Worm (Caenorhabditis elegans): ENCODE measurements around the gene Y41G9A.5.
A peak's percentile ranks its signal among the peaks of the same experiment; 100 is the strongest.

Y41G9A.5 gene

DNA sequence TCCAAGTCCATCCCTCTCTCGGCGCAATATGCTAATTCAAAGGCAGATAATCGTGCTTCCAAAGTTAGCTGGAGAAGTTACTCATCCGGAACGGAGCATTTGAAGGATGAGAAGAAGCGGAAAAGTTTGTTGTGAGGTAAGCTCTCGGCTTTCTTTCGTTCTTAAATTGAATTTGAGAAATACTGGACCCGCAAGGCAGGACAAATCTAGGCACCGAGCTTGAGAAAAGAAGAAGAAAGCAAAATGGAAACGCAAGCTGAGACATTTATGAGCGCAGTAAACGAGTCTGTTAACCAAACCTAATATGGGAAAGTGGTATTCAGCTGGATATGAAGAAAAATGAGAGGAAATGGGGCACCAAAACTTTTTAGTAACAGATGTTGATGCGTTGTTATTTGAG is 20.5 kb upstream of the Y41G9A.5 start (continued):
- TF ChIP-seq spr-3 (GFP tag; optimal IDR thresholded peaks at IDR 0.05) (no peak), dmd-6 (GFP tag; IDR thresholded peaks at IDR 0.05) (no peak), egl-43 (GFP tag; IDR thresholded peaks at IDR 0.05) (no peak), Y75B8A.6 (GFP tag; IDR thresholded peaks at IDR 0.05) (no peak)

DNA sequence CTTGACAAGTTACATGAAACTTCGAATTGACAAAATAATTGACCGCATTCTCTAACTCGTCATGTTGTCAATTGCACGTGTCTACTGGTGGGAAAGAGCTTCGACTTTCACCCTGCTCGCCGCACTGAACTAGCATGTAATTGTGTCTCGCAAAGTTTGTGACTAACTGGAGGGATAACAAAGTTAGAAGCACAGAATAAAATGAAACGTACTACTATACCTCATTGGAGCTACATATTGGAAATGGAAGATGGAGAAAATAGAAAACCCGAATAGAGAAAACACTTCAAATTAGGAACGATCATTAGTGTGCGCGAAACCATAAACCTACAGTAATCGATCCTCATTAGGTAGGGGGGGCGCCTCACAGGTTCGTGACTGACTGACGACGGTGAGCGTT is 18.9 kb upstream of the Y41G9A.5 start:
- TF ChIP-seq nhr-77 (tag; optimal IDR thresholded peaks at IDR 0.05) (no peak), unc-62 (GFP tag; optimal IDR thresholded peaks at IDR 0.05 in 1 of 2) (peak in 1 of 2 experiments; percentile 89), unc-62 (tag; optimal IDR thresholded peaks at IDR 0.05) (no peak)

DNA sequence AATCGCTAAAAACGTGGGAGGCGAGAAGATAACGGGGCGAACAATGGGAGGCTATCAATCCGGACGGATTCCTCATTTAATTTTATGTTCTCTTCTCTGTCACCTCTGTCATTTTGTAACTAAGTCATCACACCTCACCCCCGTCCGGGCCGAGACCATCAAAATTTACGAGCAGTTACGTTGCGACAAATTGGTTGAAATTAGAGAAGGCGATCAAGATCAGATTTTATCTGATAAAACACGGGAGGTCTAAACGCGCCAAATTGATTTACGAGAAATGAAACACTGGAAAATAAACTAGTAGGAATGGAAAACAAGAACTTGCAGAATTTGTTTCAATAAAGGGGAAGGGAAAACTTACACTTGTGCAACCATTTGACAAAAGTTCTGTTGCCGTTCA is 18.4 kb upstream of the Y41G9A.5 start:
- no peak for TF ChIP-seq gei-8 (GFP tag; optimal IDR thresholded peaks at IDR 0.05)
- TF ChIP-seq ceh-62 (tag; optimal IDR thresholded peaks at IDR 0.05): no peak
- TF ChIP-seq hif-1 (tag; optimal IDR thresholded peaks at IDR 0.05): no peak

DNA sequence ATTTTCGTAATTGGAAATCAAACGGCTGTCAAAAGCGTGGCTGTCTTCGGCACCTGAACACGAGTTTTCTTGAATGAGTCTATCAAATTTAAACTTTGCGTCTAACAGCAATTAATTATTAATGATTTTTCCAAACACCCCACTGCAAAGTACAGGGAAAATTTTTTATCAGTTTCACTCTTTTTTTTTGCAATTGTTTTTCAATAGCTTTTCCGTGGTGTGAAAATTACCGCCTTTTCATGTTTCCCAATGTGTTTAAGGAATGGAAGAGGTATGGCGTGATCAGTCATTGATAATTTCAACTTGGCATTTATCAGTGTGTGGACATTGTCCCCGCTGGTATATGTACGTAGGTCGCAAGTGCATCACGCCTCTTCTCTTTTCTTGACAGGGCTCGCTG is 14.6 kb upstream of the Y41G9A.5 start:
- no peak for TF ChIP-seq ceh-82 (tag; optimal IDR thresholded peaks at IDR 0.05)
- no peak for TF ChIP-seq lin-1 (GFP tag; IDR thresholded peaks at IDR 0.05)
- no peak for TF ChIP-seq ctbp-1 (GFP tag; IDR thresholded peaks at IDR 0.05)
- TF ChIP-seq nhr-102 (tag; optimal IDR thresholded peaks at IDR 0.05): no peak
- no peak for TF ChIP-seq ama-1 (optimal IDR thresholded peaks at IDR 0.05)
- no peak for TF ChIP-seq ceh-62 (tag; optimal IDR thresholded peaks at IDR 0.05)
- no peak for TF ChIP-seq rbr-2 (tag; optimal IDR thresholded peaks at IDR 0.05)
- no peak for TF ChIP-seq Y48G9A.11 (GFP tag; IDR thresholded peaks at IDR 0.05)
- TF ChIP-seq ztf-7 (tag; optimal IDR thresholded peaks at IDR 0.05): no peak
- no peak for TF ChIP-seq lim-7 (GFP tag; IDR thresholded peaks at IDR 0.05)
- no peak for TF ChIP-seq aha-1 (tag)
- TF ChIP-seq nhr-42 (GFP tag; IDR thresholded peaks at IDR 0.05): no peak
- TF ChIP-seq nhr-6 (tag; optimal IDR thresholded peaks at IDR 0.05): peak; percentile 6
- no peak for TF ChIP-seq lin-29 (GFP tag; IDR thresholded peaks at IDR 0.05)
- TF ChIP-seq dmd-8 (GFP tag; IDR thresholded peaks at IDR 0.05): no peak
- TF ChIP-seq nhr-11 (tag; optimal IDR thresholded peaks at IDR 0.05): no peak
- no peak for TF ChIP-seq dpl-1 (GFP tag; optimal IDR thresholded peaks at IDR 0.05)
- TF ChIP-seq gei-8 (GFP tag; optimal IDR thresholded peaks at IDR 0.05): peak; percentile 36
- TF ChIP-seq cey-2 (tag; optimal IDR thresholded peaks at IDR 0.05; ENCODE audit: borderline replicate concordance, insufficient read depth): no peak
- TF ChIP-seq fos-1 (tag; optimal IDR thresholded peaks at IDR 0.05): no peak
- no peak for TF ChIP-seq mep-1 (tag; optimal IDR thresholded peaks at IDR 0.05)
- TF ChIP-seq lin-13 (GFP tag; optimal IDR thresholded peaks at IDR 0.05): no peak
- TF ChIP-seq lin-38 (GFP tag; IDR thresholded peaks at IDR 0.05): no peak
- no peak for TF ChIP-seq zfp-3 (GFP tag; conservative IDR thresholded peaks at IDR 0.05)
- TF ChIP-seq mdl-1 (tag; optimal IDR thresholded peaks at IDR 0.05): no peak
- no peak; the same call in 1 of the 2 replicates for TF ChIP-seq T26A8.4 (GFP tag; IDR thresholded peaks at IDR 0.05)
- no peak for TF ChIP-seq T20F7.1 (GFP tag; optimal IDR thresholded peaks at IDR 0.05)
- no peak for TF ChIP-seq aly-2 (tag; optimal IDR thresholded peaks at IDR 0.05)
- no peak for TF ChIP-seq F37D6.2 (tag; optimal IDR thresholded peaks at IDR 0.05)
- TF ChIP-seq R02D3.7 (tag; optimal IDR thresholded peaks at IDR 0.05): no peak
- no peak for TF ChIP-seq nhr-10 (tag; optimal IDR thresholded peaks at IDR 0.05)
- no peak for TF ChIP-seq jun-1 (tag; optimal IDR thresholded peaks at IDR 0.05)
- TF ChIP-seq saeg-2 (GFP tag; IDR thresholded peaks at IDR 0.05): no peak
- TF ChIP-seq nhr-48 (tag; optimal IDR thresholded peaks at IDR 0.05): peak; percentile 41
- TF ChIP-seq vab-7 (GFP tag; IDR thresholded peaks at IDR 0.05): no peak
- TF ChIP-seq arid-1 (GFP tag; conservative IDR thresholded peaks at IDR 0.05): no peak
- TF ChIP-seq attf-4 (tag; optimal IDR thresholded peaks at IDR 0.05): no peak
- TF ChIP-seq daf-12 (tag; optimal IDR thresholded peaks at IDR 0.05): no peak
- TF ChIP-seq Y5F2A.4 (GFP tag; optimal IDR thresholded peaks at IDR 0.05): no peak
- TF ChIP-seq dve-1 (tag; optimal IDR thresholded peaks at IDR 0.05; ENCODE audit: insufficient read depth): peak; percentile 47
